Worm (Caenorhabditis elegans) whole organism, early embryonic: ENCODE data around the gene F59B2.14.

Source experiments
- B0310.2 ChIP-seq: sonication (generic microtip); optimal IDR thresholded peaks from 2 replicates; lab custom pipeline; 2016; ENCODE audit warnings: mild to moderate bottlenecking, missing genetic modification characterization, missing compliant biosample characterization
- F13C5.2 ChIP-seq: sonication (generic microtip); optimal IDR thresholded peaks from 2 replicates; lab custom pipeline; 2017; ENCODE audit warnings: mild to moderate bottlenecking, missing genetic modification characterization, inconsistent platforms, missing compliant biosample characterization
- ama-1 ChIP-seq: fragments of 150-350 bp; optimal IDR thresholded peaks from 2 replicates; lab custom pipeline; 2014
- flt-1 ChIP-seq: fragments of 200-800 bp; sonication (Bioruptor generic); IDR thresholded peaks from 2 replicates; pipeline ENCODE4 v1.3.6; 2022; ENCODE audit warnings: missing genetic modification characterization, missing compliant biosample characterization
- hmbx-1 ChIP-seq: sonication (generic microtip); optimal IDR thresholded peaks from 2 replicates; lab custom pipeline; 2016; ENCODE audit warnings: mild to moderate bottlenecking, missing genetic modification characterization, missing compliant biosample characterization
- hnd-1 ChIP-seq: sonication (generic microtip); optimal IDR thresholded peaks from 2 replicates; lab custom pipeline; 2016; ENCODE audit warnings: missing genetic modification characterization, missing compliant biosample characterization
- scrt-1 ChIP-seq: fragments of 200-800 bp; sonication (Bioruptor generic); IDR thresholded peaks from 2 replicates; pipeline ENCODE4 v1.3.6; 2022; ENCODE audit warnings: missing genetic modification characterization, missing compliant biosample characterization
- tbx-11 ChIP-seq: fragments of 200-800 bp; sonication (Bioruptor generic); IDR thresholded peaks from 2 replicates; pipeline ENCODE4 v1.3.6; 2022; ENCODE audit warnings: missing genetic modification characterization, missing compliant biosample characterization
- tbx-37 ChIP-seq: fragments of 200-800 bp; sonication (Bioruptor generic); conservative IDR thresholded peaks from 2 replicates; pipeline ENCODE4 v1.3.6; 2022; ENCODE audit warnings: missing genetic modification reagents, missing genetic modification characterization, missing compliant biosample characterization
- tra-4 ChIP-seq: sonication (generic microtip); optimal IDR thresholded peaks from 2 replicates; lab custom pipeline; 2017; ENCODE audit warnings: missing genetic modification characterization, missing compliant biosample characterization

- TF ChIP-seq scrt-1 (GFP tag; lab: Robert Waterston, UW): no peak
- TF ChIP-seq hnd-1: no peak
- no peak for TF ChIP-seq flt-1 (GFP tag; lab: Robert Waterston, UW)
- TF ChIP-seq F13C5.2: no peak
- TF ChIP-seq ama-1: no peak
- no peak for TF ChIP-seq hmbx-1
- no peak for TF ChIP-seq tra-4 (tag; lab: Kevin White, UChicago)
- TF ChIP-seq tbx-11 (GFP tag; lab: Robert Waterston, UW): no peak
- TF ChIP-seq B0310.2: no peak
- no peak for TF ChIP-seq tbx-37
These were observed 48.6 kb downstream of the F59B2.14 start, which contains the start of gene R08D7.5 for ce11 chrIII:8973826-8974225.
